Fruit fly (Drosophila melanogaster): ENCODE data around the gene S-Lap1.
A peak's percentile ranks its signal among the peaks of the same experiment; 100 is the strongest.

S-Lap1 gene

dm6 chr3L:8603880-8604692 is 12.9 kb upstream of the S-Lap1 start, which contains the start of the genes CG5989 and CG6282 (continued):
- peak; percentile 43 for TF ChIP-seq CG9797 (GFP tag; optimal IDR thresholded peaks at IDR 0.05)
- peak; percentile 77 for TF ChIP-seq Med (GFP tag)
- peak; percentile 54 for TF ChIP-seq Scr (GFP tag; IDR thresholded peaks at IDR 0.05; ENCODE audit: partially characterized antibody)
- peak; percentile 15 for TF ChIP-seq CG12071 (GFP tag; optimal IDR thresholded peaks at IDR 0.05)
- peak; percentile 21 to 34 for TF ChIP-seq Hr51 (GFP tag; optimal IDR thresholded peaks at IDR 0.05)
- TF ChIP-seq Ets65A (GFP tag), result peak; percentile 69
- peak; percentile 82 for TF ChIP-seq sd (tag; optimal IDR thresholded peaks at IDR 0.05)
- no peak for TF ChIP-seq dmrt99B (tag; optimal IDR thresholded peaks at IDR 0.05)
- TF ChIP-seq Xbp1 (GFP tag; optimal IDR thresholded peaks at IDR 0.05), result peak; percentile 59
- no peak for TF ChIP-seq Hmx (GFP tag; optimal IDR thresholded peaks at IDR 0.05)
- TF ChIP-seq Camta (GFP tag; optimal IDR thresholded peaks at IDR 0.05), result no peak
- peak; percentile 58 for TF ChIP-seq CTCF (GFP tag; optimal IDR thresholded peaks at IDR 0.05)
- TF ChIP-seq CG42726 (GFP tag; IDR thresholded peaks at IDR 0.05; ENCODE audit: partially characterized antibody), result peak; percentile 67
- TF ChIP-seq dm (GFP tag; optimal IDR thresholded peaks at IDR 0.05), result peak; percentile 48
- peak; percentile 73 for TF ChIP-seq Lhr (GFP tag; optimal IDR thresholded peaks at IDR 0.05)
- TF ChIP-seq CG30403 (GFP tag; optimal IDR thresholded peaks at IDR 0.05), result peak; percentile 53
- TF ChIP-seq Deaf1 (tag; optimal IDR thresholded peaks at IDR 0.05), result peak; percentile 14
- TF ChIP-seq HLH54F (GFP tag; optimal IDR thresholded peaks at IDR 0.05), result peak; percentile 46
- peak; percentile 49; the same call in 2 of the 3 replicates for TF ChIP-seq CG2889 (GFP tag; IDR thresholded peaks at IDR 0.05)
- TF ChIP-seq ash1 (GFP tag; optimal IDR thresholded peaks at IDR 0.05), result no peak
- TF ChIP-seq Max (GFP tag; optimal IDR thresholded peaks at IDR 0.05), result peak; percentile 52
- TF ChIP-seq CG32532 (GFP tag; IDR thresholded peaks at IDR 0.05), result no peak
- peak; percentile 70 for TF ChIP-seq E2f2 (GFP tag; IDR thresholded peaks at IDR 0.05)
- TF ChIP-seq sim (GFP tag; IDR thresholded peaks at IDR 0.05), result no peak
- TF ChIP-seq CG17385 (GFP tag; optimal IDR thresholded peaks at IDR 0.05), result peak; percentile 39
- peak; percentile 57 for TF ChIP-seq CG14014 (GFP tag; IDR thresholded peaks at IDR 0.05)
- TF ChIP-seq Optix (GFP tag; IDR thresholded peaks at IDR 0.05), result peak; percentile 34; the same call in 1 of the 3 replicates
- peak; percentile 65 for TF ChIP-seq amos (GFP tag; IDR thresholded peaks at IDR 0.05; ENCODE audit: partially characterized antibody)
- peak; percentile 56; the same call in 1 of the 4 replicates for TF ChIP-seq Gug (GFP tag; IDR thresholded peaks at IDR 0.05)
- TF ChIP-seq cas (GFP tag; IDR thresholded peaks at IDR 0.05), result no peak
- no peak for TF ChIP-seq Ravus (GFP tag; IDR thresholded peaks at IDR 0.05)
- peak; percentile 17; the same call in 1 of the 2 replicates for TF ChIP-seq Ada2b (GFP tag; IDR thresholded peaks at IDR 0.05)
- TF ChIP-seq CG2120 (GFP tag; optimal IDR thresholded peaks at IDR 0.05), result peak; percentile 70
- no peak for TF ChIP-seq Side (GFP tag; optimal IDR thresholded peaks at IDR 0.05)
- TF ChIP-seq Atf6 (GFP tag; IDR thresholded peaks at IDR 0.05), result peak; percentile 58; the same call in 1 of the 2 replicates
- peak; percentile 49 for TF ChIP-seq grau (tag; optimal IDR thresholded peaks at IDR 0.05)
- peak; percentile 30; the same call in 1 of the 2 replicates for TF ChIP-seq NFAT (GFP tag; IDR thresholded peaks at IDR 0.05)
- peak; percentile 67 for TF ChIP-seq Blimp-1 (GFP tag; optimal IDR thresholded peaks at IDR 0.05)
- no peak for TF ChIP-seq HmgD (GFP tag; optimal IDR thresholded peaks at IDR 0.05)
- TF ChIP-seq nmo (GFP tag; optimal IDR thresholded peaks at IDR 0.05), result peak; percentile 61
- TF ChIP-seq Nf-YB (GFP tag; optimal IDR thresholded peaks at IDR 0.05), result peak; percentile 31
- no peak for TF ChIP-seq CG9609 (GFP tag; optimal IDR thresholded peaks at IDR 0.05)
- TF ChIP-seq ranshi (GFP tag; IDR thresholded peaks at IDR 0.05), result peak; percentile 58
- TF ChIP-seq CG13624 (GFP tag; optimal IDR thresholded peaks at IDR 0.05), result peak; percentile 11
- TF ChIP-seq CoRest (tag; optimal IDR thresholded peaks at IDR 0.05), result peak; percentile 59
- TF ChIP-seq disco-r (GFP tag; optimal IDR thresholded peaks at IDR 0.05), result no peak
- peak; percentile 26 for TF ChIP-seq zen (tag; optimal IDR thresholded peaks at IDR 0.05)
- no peak for TF ChIP-seq pan (optimal IDR thresholded peaks at IDR 0.05)
- no peak for TF ChIP-seq pan (GFP tag; optimal IDR thresholded peaks at IDR 0.05 in 1 of 2, IDR thresholded peaks at IDR 0.05 in 1 of 2)
- TF ChIP-seq CG11504 (tag; optimal IDR thresholded peaks at IDR 0.05), result peak; percentile 61

Data from whole organism, embryonic.